Fruit fly (Drosophila melanogaster): Measurements from ENCODE around the gene CG4887.

The CG4887 gene

dm6 chr2L:1142730-1143281, 30.0 kb upstream of the CG4887 start, which contains the start of gene MFS3 (continued):
- TF ChIP-seq en (GFP tag; optimal IDR thresholded peaks at IDR 0.05) (no peak), insv (GFP tag; optimal IDR thresholded peaks at IDR 0.05) (no peak), CG17328 (GFP tag; IDR thresholded peaks at IDR 0.05) (no peak), Awh (GFP tag; IDR thresholded peaks at IDR 0.05) (no peak), Ravus (GFP tag; IDR thresholded peaks at IDR 0.05) (no peak), CG13123 (GFP tag; optimal IDR thresholded peaks at IDR 0.05) (no peak), Sin3A (optimal IDR thresholded peaks at IDR 0.05) (no peak), Nf-YB (GFP tag; optimal IDR thresholded peaks at IDR 0.05) (no peak), CG10366 (GFP tag; IDR thresholded peaks at IDR 0.05) (no peak), vvl (GFP tag; IDR thresholded peaks at IDR 0.05) (peak; percentile 61; the same call in 1 of the 2 replicates), MBD-R2 (GFP tag; IDR thresholded peaks at IDR 0.05) (no peak), ranshi (GFP tag; IDR thresholded peaks at IDR 0.05) (no peak), dati (GFP tag; IDR thresholded peaks at IDR 0.05) (no peak), CG11456 (GFP tag; IDR thresholded peaks at IDR 0.05) (no peak), Spps (tag; optimal IDR thresholded peaks at IDR 0.05) (no peak), CG6689 (GFP tag; IDR thresholded peaks at IDR 0.05) (no peak), CG30403 (GFP tag; optimal IDR thresholded peaks at IDR 0.05) (peak; percentile 14), CG16863 (GFP tag; optimal IDR thresholded peaks at IDR 0.05) (no peak), Hey (tag; optimal IDR thresholded peaks at IDR 0.05) (peak; percentile 13), CG7372 (GFP tag; IDR thresholded peaks at IDR 0.05) (no peak), CG11504 (tag; optimal IDR thresholded peaks at IDR 0.05) (peak; percentile 53), Trl (optimal IDR thresholded peaks at IDR 0.05) (peak in 1 of 2 experiments; percentile 3), Trl (GFP tag; optimal IDR thresholded peaks at IDR 0.05) (no peak), Doc3 (GFP tag; IDR thresholded peaks at IDR 0.05; ENCODE audit: partially characterized antibody) (no peak), jing (GFP tag; optimal IDR thresholded peaks at IDR 0.05) (no peak), CG12071 (GFP tag; optimal IDR thresholded peaks at IDR 0.05) (no peak), Sry-β (GFP tag; optimal IDR thresholded peaks at IDR 0.05) (no peak), fd96Cb (tag; optimal IDR thresholded peaks at IDR 0.05) (no peak), gfzf (GFP tag; optimal IDR thresholded peaks at IDR 0.05) (peak; percentile 56), gce (GFP tag; IDR thresholded peaks at IDR 0.05) (0 out of 3 replicates have a peak, but pooled peaks have one; percentile 32), grn (GFP tag; optimal IDR thresholded peaks at IDR 0.05) (peak; percentile 58), CG13296 (GFP tag; optimal IDR thresholded peaks at IDR 0.05) (no peak), MESR4 (GFP tag; optimal IDR thresholded peaks at IDR 0.05) (no peak), CG4328 (GFP tag; optimal IDR thresholded peaks at IDR 0.05) (no peak), trem (tag; optimal IDR thresholded peaks at IDR 0.05) (no peak), CG32532 (GFP tag; IDR thresholded peaks at IDR 0.05) (peak; percentile 13; the same call in 1 of the 2 replicates), sens-2 (GFP tag; IDR thresholded peaks at IDR 0.05) (no peak), cg (GFP tag; optimal IDR thresholded peaks at IDR 0.05) (peak; percentile 81), D19A (tag; optimal IDR thresholded peaks at IDR 0.05) (peak; percentile 88), sima (GFP tag; optimal IDR thresholded peaks at IDR 0.05) (no peak), Mad (GFP tag; optimal IDR thresholded peaks at IDR 0.05) (no peak), CG8388 (GFP tag; optimal IDR thresholded peaks at IDR 0.05) (no peak), crp (GFP tag; optimal IDR thresholded peaks at IDR 0.05) (peak in 1 of 2 experiments; percentile 4), CG8944 (GFP tag; optimal IDR thresholded peaks at IDR 0.05) (no peak), odd (GFP tag; optimal IDR thresholded peaks at IDR 0.05) (peak; percentile 37), luna (GFP tag; optimal IDR thresholded peaks at IDR 0.05) (no peak), pfk (GFP tag; optimal IDR thresholded peaks at IDR 0.05) (no peak), slou (GFP tag; optimal IDR thresholded peaks at IDR 0.05) (no peak), stwl (tag; optimal IDR thresholded peaks at IDR 0.05) (peak; percentile 54), fu2 (GFP tag; optimal IDR thresholded peaks at IDR 0.05) (no peak), Rfx (GFP tag; IDR thresholded peaks at IDR 0.05) (peak; percentile 26; the same call in 1 of the 2 replicates), tll (GFP tag; optimal IDR thresholded peaks at IDR 0.05) (peak in 1 of 2 experiments; percentile 33)
